Worm (Caenorhabditis elegans) whole organism, L1 larva: ENCODE measurements around the gene srg-56.

Experiments
- efl-3 ChIP-seq: fragments of 200-800 bp; sonication (Bioruptor generic); optimal IDR thresholded peaks from 2 replicates; lab custom pipeline; 2018; ENCODE audit warnings: mild to moderate bottlenecking, missing genetic modification characterization, missing compliant biosample characterization
- ets-5 ChIP-seq: fragments of 200-800 bp; sonication (Bioruptor generic); IDR thresholded peaks from 2 replicates; pipeline ENCODE4 v1.3.6; 2022; ENCODE audit warnings: missing genetic modification characterization, missing compliant biosample characterization
- lir-3 ChIP-seq: sonication (generic microtip); optimal IDR thresholded peaks from 2 replicates; lab custom pipeline; 2016; ENCODE audit warnings: mild to moderate bottlenecking, missing genetic modification characterization, moderate library complexity, missing compliant biosample characterization; ENCODE audit not compliant: poor library complexity
- pax-3 ChIP-seq: fragments of 200-800 bp; sonication (Bioruptor generic); optimal IDR thresholded peaks from 2 replicates; lab custom pipeline; 2018; ENCODE audit warnings: mild to moderate bottlenecking, missing genetic modification characterization, moderate library complexity, missing compliant biosample characterization
- ztf-4 ChIP-seq: fragments of 150-350 bp; optimal IDR thresholded peaks from 2 replicates; lab custom pipeline; 2014; ENCODE audit warnings: missing biosample characterization, missing genetic modification characterization

DNA sequence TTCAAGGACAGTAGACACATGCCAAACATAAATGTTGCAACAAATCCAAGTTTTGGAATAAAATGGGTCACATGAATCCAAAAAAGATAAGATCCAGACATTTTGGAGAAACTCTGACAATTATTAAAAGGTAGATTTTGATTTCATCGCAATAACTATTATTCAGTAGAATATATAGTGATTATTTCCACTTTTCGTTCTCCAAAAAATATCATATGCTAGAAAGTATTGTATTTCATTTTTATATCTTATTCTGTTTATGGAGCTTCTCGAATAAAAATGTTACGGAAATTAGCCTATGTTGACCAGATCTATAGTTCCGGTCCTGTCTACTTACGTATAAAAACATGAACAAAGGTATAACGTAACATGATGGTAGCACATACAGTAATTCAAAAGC, 11.0 kb downstream of the srg-56 start, which contains the start of gene str-13:
- TF ChIP-seq lir-3 (tag; lab: Kevin White, UChicago) (no peak), efl-3 (GFP tag; lab: Kevin White, UChicago) (no peak), pax-3 (tag; lab: Kevin White, UChicago) (no peak), ets-5 (no peak), ztf-4 (no peak)
